Worm (Caenorhabditis elegans) whole organism, L4 larva: ENCODE data around the gene Y39E4A.1.

Source experiments
- jun-1 ChIP-seq: fragments of 150-350 bp; optimal IDR thresholded peaks from 2 replicates; lab custom pipeline; 2014; ENCODE audit warnings: missing biosample characterization, missing genetic modification reagents, missing genetic modification characterization
- lin-13 ChIP-seq: fragments of 150-350 bp; optimal IDR thresholded peaks from 2 replicates; lab custom pipeline; 2014; ENCODE audit warnings: missing biosample characterization, missing genetic modification reagents, missing genetic modification characterization

- no peak for TF ChIP-seq jun-1 (tag; lab: Kevin White, UChicago)
- TF ChIP-seq lin-13 (GFP tag; lab: Kevin White, UChicago): no peak
Measured at ce11 chrIII:12918575-12918974, 32.6 kb upstream of the Y39E4A.1 start, which contains the start of gene Y37D8A.16.
